Fruit fly (Drosophila melanogaster) whole organism, embryonic: Measurements from ENCODE around the gene nolo.

Experiments
- Antp ChIP-seq: fragments of 200-800 bp; sonication (Bioruptor generic); optimal IDR thresholded peaks from 3 replicates; lab custom pipeline; 2016; ENCODE audit warnings: missing biosample characterization, missing genetic modification characterization
- B-H2 ChIP-seq: fragments of 200-800 bp; sonication (Bioruptor generic); optimal IDR thresholded peaks from 2 replicates; lab custom pipeline; 2018; ENCODE audit warnings: missing biosample characterization, mild to moderate bottlenecking, missing genetic modification characterization
- BtbVII ChIP-seq: fragments of 200-800 bp; sonication (Bioruptor generic); optimal IDR thresholded peaks from 3 replicates; lab custom pipeline; 2017; ENCODE audit warnings: missing biosample characterization, mild to moderate bottlenecking, missing genetic modification characterization
- CG10979 ChIP-seq: fragments of 200-800 bp; sonication (Bioruptor generic); optimal IDR thresholded peaks from 2 replicates; lab custom pipeline; 2018; ENCODE audit warnings: missing biosample characterization, mild to moderate bottlenecking, missing genetic modification characterization, moderate library complexity
- CG11696 ChIP-seq: fragments of 200-800 bp; sonication (Bioruptor generic); IDR thresholded peaks from 2 replicates; pipeline ENCODE4 v1.3.6; 2022; ENCODE audit warnings: missing biosample characterization, missing genetic modification characterization
- CG12071 ChIP-seq: fragments of 200-800 bp; sonication (Bioruptor generic); optimal IDR thresholded peaks from 3 replicates; lab custom pipeline; 2018; ENCODE audit warnings: missing biosample characterization, mild to moderate bottlenecking, missing genetic modification characterization
- CG12104 ChIP-seq: fragments of 200-800 bp; sonication (Bioruptor generic); optimal IDR thresholded peaks from 3 replicates; lab custom pipeline; 2016; ENCODE audit warnings: missing biosample characterization, missing genetic modification characterization
- CG1233 ChIP-seq: fragments of 200-800 bp; sonication (Bioruptor generic); optimal IDR thresholded peaks from 4 replicates; lab custom pipeline; 2018; ENCODE audit warnings: missing biosample characterization, mild to moderate bottlenecking, missing genetic modification characterization
- CG14014 ChIP-seq: fragments of 200-800 bp; sonication (Bioruptor generic); IDR thresholded peaks from 2 replicates; pipeline ENCODE4 v1.3.6; 2022; ENCODE audit warnings: missing biosample characterization, missing genetic modification characterization
- CG1603 ChIP-seq: fragments of 200-800 bp; sonication (Bioruptor generic); optimal IDR thresholded peaks from 2 replicates; lab custom pipeline; 2019; ENCODE audit warnings: missing biosample characterization, mild to moderate bottlenecking, missing genetic modification characterization, moderate library complexity
- CG17359 ChIP-seq: fragments of 200-800 bp; sonication (Bioruptor generic); optimal IDR thresholded peaks from 3 replicates; lab custom pipeline; 2018; ENCODE audit warnings: missing biosample characterization, mild to moderate bottlenecking, missing genetic modification characterization, moderate library complexity
- CG17568 ChIP-seq: fragments of 200-800 bp; sonication (Bioruptor generic); optimal IDR thresholded peaks from 2 replicates; lab custom pipeline; 2018; ENCODE audit warnings: missing biosample characterization, mild to moderate bottlenecking, missing genetic modification characterization, moderate library complexity
- CG33213 ChIP-seq: fragments of 200-800 bp; sonication (Bioruptor generic); optimal IDR thresholded peaks from 3 replicates; lab custom pipeline; 2016; ENCODE audit warnings: missing biosample characterization, missing genetic modification characterization
- CG3838 ChIP-seq: fragments of 200-800 bp; sonication (Bioruptor generic); optimal IDR thresholded peaks from 3 replicates; lab custom pipeline; 2016; ENCODE audit warnings: missing biosample characterization, missing genetic modification characterization
- CG8281 ChIP-seq: fragments of 200-800 bp; sonication (Bioruptor generic); optimal IDR thresholded peaks from 2 replicates; lab custom pipeline; 2018; ENCODE audit warnings: missing biosample characterization, mild to moderate bottlenecking, missing genetic modification characterization, moderate library complexity
- CG9797 ChIP-seq: fragments of 200-800 bp; sonication (Bioruptor generic); optimal IDR thresholded peaks from 3 replicates; lab custom pipeline; 2018; ENCODE audit warnings: missing biosample characterization, mild to moderate bottlenecking, missing genetic modification characterization
- Dll ChIP-seq: fragments of 200-800 bp; sonication (Bioruptor generic); IDR thresholded peaks from 4 replicates; pipeline ENCODE4 v1.3.6; 2022; ENCODE audit warnings: missing biosample characterization, missing genetic modification characterization; ENCODE audit not compliant: partially characterized antibody
- E2f1 ChIP-seq: fragments of 200-800 bp; sonication (Bioruptor generic); IDR thresholded peaks from 2 replicates; pipeline ENCODE4 v1.3.6; 2022; ENCODE audit warnings: missing biosample characterization, missing genetic modification characterization
- Elba2 ChIP-seq: fragments of 200-800 bp; sonication (Bioruptor generic); optimal IDR thresholded peaks from 3 replicates; lab custom pipeline; 2016; ENCODE audit warnings: missing biosample characterization, missing genetic modification characterization
- Fer2 ChIP-seq: fragments of 200-800 bp; sonication (Bioruptor generic); optimal IDR thresholded peaks from 2 replicates; lab custom pipeline; 2018; ENCODE audit warnings: missing biosample characterization, mild to moderate bottlenecking, missing genetic modification characterization, moderate library complexity
- MESR4 ChIP-seq: fragments of 200-800 bp; sonication (Bioruptor generic); optimal IDR thresholded peaks from 2 replicates; lab custom pipeline; 2018; ENCODE audit warnings: missing biosample characterization, mild to moderate bottlenecking, missing genetic modification characterization, moderate library complexity
- Neu2 ChIP-seq: fragments of 200-800 bp; sonication (Bioruptor generic); optimal IDR thresholded peaks from 3 replicates; lab custom pipeline; 2016; ENCODE audit warnings: missing biosample characterization, missing genetic modification characterization, borderline replicate concordance
- Xrp1 ChIP-seq: fragments of 200-800 bp; sonication (Bioruptor generic); IDR thresholded peaks from 2 replicates; pipeline ENCODE4 v1.3.6; 2022; ENCODE audit warnings: missing biosample characterization, missing genetic modification characterization
- YL-1 ChIP-seq: fragments of 200-800 bp; sonication (Bioruptor generic); optimal IDR thresholded peaks from 3 replicates; lab custom pipeline; 2017; ENCODE audit warnings: missing biosample characterization, mild to moderate bottlenecking, missing genetic modification characterization
- crc ChIP-seq: fragments of 200-800 bp; sonication (Bioruptor generic); optimal IDR thresholded peaks from 2 replicates; lab custom pipeline; 2016; ENCODE audit warnings: missing biosample characterization, missing genetic modification characterization
- dimm ChIP-seq: fragments of 200-800 bp; sonication (Bioruptor generic); IDR thresholded peaks from 2 replicates; pipeline ENCODE4 v1.3.6; 2022; ENCODE audit warnings: missing biosample characterization, missing genetic modification characterization
- exex ChIP-seq: fragments of 200-800 bp; sonication (Bioruptor generic); optimal IDR thresholded peaks from 4 replicates; lab custom pipeline; 2018; ENCODE audit warnings: missing biosample characterization, mild to moderate bottlenecking, missing genetic modification characterization, moderate library complexity
- eyg ChIP-seq: fragments of 200-800 bp; sonication (Bioruptor generic); optimal IDR thresholded peaks from 3 replicates; lab custom pipeline; 2016; ENCODE audit warnings: missing biosample characterization, missing genetic modification characterization
- grn ChIP-seq: fragments of 200-800 bp; sonication (Bioruptor generic); optimal IDR thresholded peaks from 3 replicates; lab custom pipeline; 2017; ENCODE audit warnings: missing biosample characterization, missing genetic modification characterization
- insv ChIP-seq, 2 experiments: fragments of 200-800 bp; sonication (Bioruptor generic); optimal IDR thresholded peaks; 3 replicates each; lab custom pipeline; 2016 to 2018; ENCODE audit warnings: missing biosample characterization in 2 of 2, missing genetic modification characterization in 2 of 2
- kay ChIP-seq: fragments of 200-800 bp; sonication (Bioruptor generic); optimal IDR thresholded peaks from 2 replicates; lab custom pipeline; 2016; ENCODE audit warnings: missing biosample characterization, missing genetic modification characterization
- lola ChIP-seq, 3 experiments: fragments of >200 bp in 2 of 3; fragments of 200-800 bp in 1 of 3; sonication (Bioruptor generic) in 1 of 3; optimal IDR thresholded peaks; 2 replicates each; lab custom pipeline; 2017 to 2019; ENCODE audit warnings: missing biosample characterization in 3 of 3, missing genetic modification characterization in 3 of 3, mild to moderate bottlenecking in 1 of 3, moderate library complexity in 1 of 3
- mld ChIP-seq: fragments of 200-800 bp; sonication (Bioruptor generic); IDR thresholded peaks from 3 replicates; pipeline ENCODE4 v1.3.6; 2022; ENCODE audit warnings: missing biosample characterization, missing genetic modification characterization; ENCODE audit not compliant: partially characterized antibody
- prd ChIP-seq, 3 experiments: fragments of >200 bp in 2 of 3; fragments of 200-800 bp in 1 of 3; sonication (Bioruptor generic) in 1 of 3; optimal IDR thresholded peaks in 2 of 3; IDR thresholded peaks in 1 of 3; 2 replicates in 2 of 3; 3 replicates in 1 of 3; pipeline versions ENCODE4 v1.3.6 to Lab custom; 2017 to 2022; ENCODE audit warnings: missing biosample characterization in 1 of 3, missing genetic modification characterization in 1 of 3
- ranshi ChIP-seq: fragments of 200-800 bp; sonication (Bioruptor generic); IDR thresholded peaks from 2 replicates; pipeline ENCODE4 v1.3.6; 2022; ENCODE audit warnings: missing biosample characterization, missing genetic modification characterization
- row ChIP-seq: fragments of 200-800 bp; sonication (Bioruptor generic); IDR thresholded peaks from 3 replicates; pipeline ENCODE4 v1.3.6; 2022; ENCODE audit warnings: missing biosample characterization, missing genetic modification characterization
- sens ChIP-seq: fragments of 200-800 bp; sonication (Bioruptor generic); peaks from one replicate; lab custom pipeline; 2016; ENCODE audit warnings: missing biosample characterization, missing genetic modification characterization
- sna ChIP-seq: fragments of 200-800 bp; sonication (Bioruptor generic); IDR thresholded peaks from 2 replicates; pipeline ENCODE4 v1.3.6; 2022; ENCODE audit warnings: missing biosample characterization, missing genetic modification characterization; ENCODE audit not compliant: partially characterized antibody
- sob ChIP-seq: fragments of 200-800 bp; sonication (Bioruptor generic); IDR thresholded peaks from 2 replicates; pipeline ENCODE4 v1.3.6; 2022; ENCODE audit warnings: missing biosample characterization, missing genetic modification characterization
- sug ChIP-seq: fragments of 200-800 bp; optimal IDR thresholded peaks from 2 replicates; lab custom pipeline; 2019; ENCODE audit warnings: missing biosample characterization, mild to moderate bottlenecking, missing genetic modification characterization, moderate library complexity
- tx ChIP-seq: fragments of 200-800 bp; sonication (Bioruptor generic); optimal IDR thresholded peaks from 2 replicates; lab custom pipeline; 2016; ENCODE audit warnings: missing biosample characterization, missing genetic modification characterization
- unc-4 ChIP-seq: fragments of 200-800 bp; sonication (Bioruptor generic); IDR thresholded peaks from 2 replicates; pipeline ENCODE4 v1.3.6; 2022; ENCODE audit warnings: missing biosample characterization, missing genetic modification characterization; ENCODE audit not compliant: partially characterized antibody
- vvl ChIP-seq: fragments of 200-800 bp; sonication (Bioruptor generic); IDR thresholded peaks from 2 replicates; pipeline ENCODE4 v1.3.6; 2022; ENCODE audit warnings: missing biosample characterization, missing genetic modification characterization

The nolo gene

DNA sequence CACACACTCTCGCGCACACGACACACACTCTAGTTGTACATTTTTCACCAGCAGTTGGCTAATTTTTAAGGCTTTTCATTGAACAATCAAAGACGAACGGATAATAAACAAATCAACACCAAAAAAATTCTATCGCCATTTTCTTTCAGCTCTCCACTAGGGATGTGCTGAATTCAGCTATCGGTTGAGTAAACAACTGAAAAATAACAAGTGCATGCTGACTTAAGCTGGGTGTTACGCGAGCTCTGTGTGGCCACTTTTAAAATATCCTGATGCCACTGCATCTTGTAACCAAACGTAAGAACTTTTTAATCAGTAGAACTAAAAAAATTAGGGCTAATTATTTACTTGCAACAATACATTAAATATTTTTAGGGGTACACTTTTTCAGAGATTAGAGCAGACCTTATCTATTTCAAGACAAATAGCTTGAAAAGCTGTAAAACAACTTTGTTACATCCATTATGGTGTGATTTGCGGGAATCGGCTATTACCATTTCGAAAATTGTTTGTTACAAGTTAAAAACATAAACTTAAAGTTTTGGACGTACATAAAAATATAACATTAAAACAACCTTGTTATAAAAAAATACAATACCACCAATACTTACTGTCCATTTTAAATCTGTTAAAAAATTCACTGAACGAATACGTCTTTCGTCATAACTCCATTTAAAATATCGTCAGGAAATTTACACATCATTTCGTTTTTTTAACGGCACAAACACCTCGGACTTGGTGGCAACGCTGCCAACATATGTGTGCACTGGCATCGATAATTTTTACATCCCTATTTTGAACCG is 73.6 kb downstream of the nolo start, which contains the start of the genes step and CG1416 (continued):
- no peak for TF ChIP-seq CG3838 (GFP tag; lab: Kevin White, UChicago)
- TF ChIP-seq CG12104 = no peak
- TF ChIP-seq tx (GFP tag; lab: Kevin White, UChicago) = peak; percentile 21
- no peak for TF ChIP-seq CG10979 (tag; lab: Kevin White, UChicago)
- no peak for TF ChIP-seq Neu2 (GFP tag; lab: Kevin White, UChicago)
- TF ChIP-seq CG1233 = no peak
- TF ChIP-seq B-H2 (GFP tag; lab: Kevin White, UChicago) = peak; percentile 20
- TF ChIP-seq YL-1 = peak; percentile 54
- TF ChIP-seq CG17359 (tag; lab: Kevin White, UChicago) = peak; percentile 0
- no peak for TF ChIP-seq Elba2 (GFP tag; lab: Kevin White, UChicago)
- peak; percentile 42; the same call in 1 of the 2 replicates for TF ChIP-seq CG11696 (GFP tag; lab: Robert Waterston, UW)
- TF ChIP-seq Antp (GFP tag; lab: Kevin White, UChicago) = peak; percentile 74
- no peak for TF ChIP-seq prd (optimal IDR thresholded peaks at IDR 0.05; lab: Kevin White, UChicago)
- TF ChIP-seq prd (GFP tag; IDR thresholded peaks at IDR 0.05; lab: Robert Waterston, UW) = peak; percentile 75
- no peak for TF ChIP-seq insv (GFP tag; optimal IDR thresholded peaks at IDR 0.05; lab: Kevin White, UChicago)
- TF ChIP-seq unc-4 (GFP tag; lab: Robert Waterston, UW) = peak; percentile 63
- TF ChIP-seq mld (GFP tag; lab: Robert Waterston, UW) = peak; percentile 53; the same call in 1 of the 3 replicates
- TF ChIP-seq exex (tag; lab: Kevin White, UChicago) = no peak
- TF ChIP-seq CG33213 (GFP tag; lab: Kevin White, UChicago) = peak; percentile 59
- TF ChIP-seq Xrp1 (GFP tag; lab: Robert Waterston, UW) = peak; percentile 49
- TF ChIP-seq row (GFP tag; lab: Robert Waterston, UW) = peak; percentile 84
- peak; percentile 53; the same call in 1 of the 2 replicates for TF ChIP-seq vvl (GFP tag; lab: Robert Waterston, UW)
- no peak for TF ChIP-seq CG14014 (GFP tag; lab: Robert Waterston, UW)
- TF ChIP-seq Fer2 (tag; lab: Kevin White, UChicago) = no peak
- peak; percentile 30; the same call in 2 of the 4 replicates for TF ChIP-seq Dll (GFP tag; lab: Robert Waterston, UW)
- peak; percentile 42; the same call in 1 of the 2 replicates for TF ChIP-seq sna (GFP tag; lab: Robert Waterston, UW)
- no peak for TF ChIP-seq BtbVII (GFP tag; lab: Kevin White, UChicago)
- TF ChIP-seq crc (GFP tag; lab: Kevin White, UChicago) = no peak
- peak; percentile 41; the same call in 1 of the 2 replicates for TF ChIP-seq sob (GFP tag; lab: Robert Waterston, UW)
- TF ChIP-seq CG12071 (GFP tag; lab: Kevin White, UChicago) = no peak
- peak; percentile 76 for TF ChIP-seq MESR4
- no peak for TF ChIP-seq kay (GFP tag; lab: Kevin White, UChicago)
- peak; percentile 87 for TF ChIP-seq CG1603 (tag; lab: Kevin White, UChicago)
- TF ChIP-seq lola (GFP tag; optimal IDR thresholded peaks at IDR 0.05; lab: Kevin White, UChicago) = peak in 2 of 3 experiments; percentile 57 to 82
- TF ChIP-seq CG9797 (GFP tag; lab: Kevin White, UChicago) = peak; percentile 21
- TF ChIP-seq sug (tag; lab: Kevin White, UChicago) = peak; percentile 47
- peak; percentile 24 for TF ChIP-seq CG17568
- TF ChIP-seq ranshi (GFP tag; lab: Robert Waterston, UW) = 0 out of 2 replicates have a peak, but pooled peaks have one; percentile 61
- peak; percentile 58; the same call in 1 of the 2 replicates for TF ChIP-seq E2f1 (GFP tag; lab: Robert Waterston, UW)
- TF ChIP-seq sens (GFP tag; lab: Kevin White, UChicago) = peak; percentile 84
- peak; percentile 15 for TF ChIP-seq eyg
- TF ChIP-seq CG8281 (tag; lab: Kevin White, UChicago) = no peak
- TF ChIP-seq dimm (GFP tag; lab: Robert Waterston, UW) = no peak
- TF ChIP-seq grn (GFP tag; lab: Kevin White, UChicago) = no peak
